Worm (Caenorhabditis elegans): ENCODE measurements around the gene F58F9.9.

F58F9.9 gene

ce11 chrIV:6219429-6219828, 20.7 kb upstream of the F58F9.9 start, which contains the start of gene C49A9.4:
Gene C49A9.4 (plus strand): TSS chrIV:6219693.
- no peak for TF ChIP-seq cog-1 (tag; optimal IDR thresholded peaks at IDR 0.05)
- no peak for TF ChIP-seq ztf-29 (GFP tag; IDR thresholded peaks at IDR 0.05)
- no peak for TF ChIP-seq T22C8.4 (GFP tag; IDR thresholded peaks at IDR 0.05)
- TF ChIP-seq med-1 (GFP tag; optimal IDR thresholded peaks at IDR 0.05; ENCODE audit: insufficient read depth): no peak
- no peak for TF ChIP-seq flt-1 (GFP tag; IDR thresholded peaks at IDR 0.05)
- TF ChIP-seq klf-2 (GFP tag; conservative IDR thresholded peaks at IDR 0.05): no peak
- TF ChIP-seq tab-1 (GFP tag; IDR thresholded peaks at IDR 0.05): no peak
- no peak for TF ChIP-seq ref-1 (GFP tag; conservative IDR thresholded peaks at IDR 0.05)
- TF ChIP-seq ztf-23 (GFP tag; IDR thresholded peaks at IDR 0.05): no peak

- TF ChIP-seq klf-2 (GFP tag; conservative IDR thresholded peaks at IDR 0.05): no peak
- TF ChIP-seq ref-1 (GFP tag; conservative IDR thresholded peaks at IDR 0.05): no peak
- TF ChIP-seq ztf-23 (GFP tag; IDR thresholded peaks at IDR 0.05): no peak
- TF ChIP-seq T22C8.4 (GFP tag; IDR thresholded peaks at IDR 0.05): no peak
- no peak for TF ChIP-seq flt-1 (GFP tag; IDR thresholded peaks at IDR 0.05)
- TF ChIP-seq med-1 (GFP tag; optimal IDR thresholded peaks at IDR 0.05; ENCODE audit: insufficient read depth): no peak
- no peak for TF ChIP-seq tab-1 (GFP tag; IDR thresholded peaks at IDR 0.05)
- TF ChIP-seq cog-1 (tag; optimal IDR thresholded peaks at IDR 0.05): no peak
- TF ChIP-seq ztf-29 (GFP tag; IDR thresholded peaks at IDR 0.05): no peak
Measured at ce11 chrIV:6221878-6222277, 18.2 kb upstream of the F58F9.9 start, which contains the start of gene C49A9.3. Gene C49A9.3 (plus strand): TSS chrIV:6222089.

ce11 chrIV:6225143-6225542, 14.9 kb upstream of the F58F9.9 start, which contains the start of gene C49A9.2:
Gene C49A9.2 (plus strand): TSS chrIV:6225443.
- TF ChIP-seq tab-1 (GFP tag; IDR thresholded peaks at IDR 0.05) (no peak), T22C8.4 (GFP tag; IDR thresholded peaks at IDR 0.05) (no peak), ztf-29 (GFP tag; IDR thresholded peaks at IDR 0.05) (no peak), med-1 (GFP tag; optimal IDR thresholded peaks at IDR 0.05; ENCODE audit: insufficient read depth) (no peak), klf-2 (GFP tag; conservative IDR thresholded peaks at IDR 0.05) (no peak), cog-1 (tag; optimal IDR thresholded peaks at IDR 0.05) (no peak), flt-1 (GFP tag; IDR thresholded peaks at IDR 0.05) (no peak), ztf-23 (GFP tag; IDR thresholded peaks at IDR 0.05) (no peak), ref-1 (GFP tag; conservative IDR thresholded peaks at IDR 0.05) (no peak)

- no peak for TF ChIP-seq flt-1 (GFP tag; IDR thresholded peaks at IDR 0.05)
- TF ChIP-seq tab-1 (GFP tag; IDR thresholded peaks at IDR 0.05): no peak
- TF ChIP-seq ztf-29 (GFP tag; IDR thresholded peaks at IDR 0.05): no peak
Measured at ce11 chrIV:6227974-6228373, 12.1 kb upstream of the F58F9.9 start, which contains the start of gene C49A9.1. Gene C49A9.1 (plus strand): TSS chrIV:6228190.

- no peak for TF ChIP-seq cog-1 (tag; optimal IDR thresholded peaks at IDR 0.05)
- no peak for TF ChIP-seq tab-1 (GFP tag; IDR thresholded peaks at IDR 0.05)
- TF ChIP-seq T22C8.4 (GFP tag; IDR thresholded peaks at IDR 0.05): no peak
- TF ChIP-seq ref-1 (GFP tag; conservative IDR thresholded peaks at IDR 0.05): no peak
- TF ChIP-seq klf-2 (GFP tag; conservative IDR thresholded peaks at IDR 0.05): no peak
- TF ChIP-seq med-1 (GFP tag; optimal IDR thresholded peaks at IDR 0.05; ENCODE audit: insufficient read depth): no peak
- no peak for TF ChIP-seq ztf-23 (GFP tag; IDR thresholded peaks at IDR 0.05)
- no peak for TF ChIP-seq flt-1 (GFP tag; IDR thresholded peaks at IDR 0.05)
- TF ChIP-seq ztf-29 (GFP tag; IDR thresholded peaks at IDR 0.05): no peak
Measured at ce11 chrIV:6230560-6231073, 9.5 kb upstream of the F58F9.9 start, which contains the start of gene F58F9.4. Gene F58F9.4 (plus strand): TSS chrIV:6231023.

ce11 chrIV:6232769-6233290, 7.3 kb upstream of the F58F9.9 start, which contains the start of gene F58F9.3:
Gene F58F9.3 (plus strand): TSS chrIV:6233240.
- no peak for TF ChIP-seq ref-1 (GFP tag; conservative IDR thresholded peaks at IDR 0.05)
- no peak for TF ChIP-seq T22C8.4 (GFP tag; IDR thresholded peaks at IDR 0.05)
- TF ChIP-seq flt-1 (GFP tag; IDR thresholded peaks at IDR 0.05): no peak
- no peak for TF ChIP-seq tab-1 (GFP tag; IDR thresholded peaks at IDR 0.05)
- no peak for TF ChIP-seq med-1 (GFP tag; optimal IDR thresholded peaks at IDR 0.05; ENCODE audit: insufficient read depth)

- TF ChIP-seq ref-1 (GFP tag; conservative IDR thresholded peaks at IDR 0.05): no peak
Measured at ce11 chrIV:6237508-6238227, 2.4 kb upstream of the F58F9.9 start, which contains the start of the genes F58F9.6 and F58F9.8. Gene F58F9.6 (minus strand): TSS chrIV:6237608. Gene F58F9.8 (plus strand): TSS chrIV:6238177.

- TF ChIP-seq ztf-23 (GFP tag; IDR thresholded peaks at IDR 0.05) (no peak), klf-2 (GFP tag; conservative IDR thresholded peaks at IDR 0.05) (no peak), ref-1 (GFP tag; conservative IDR thresholded peaks at IDR 0.05) (no peak), flt-1 (GFP tag; IDR thresholded peaks at IDR 0.05) (no peak), med-1 (GFP tag; optimal IDR thresholded peaks at IDR 0.05; ENCODE audit: insufficient read depth) (no peak), T22C8.4 (GFP tag; IDR thresholded peaks at IDR 0.05) (no peak), ztf-29 (GFP tag; IDR thresholded peaks at IDR 0.05) (no peak), cog-1 (tag; optimal IDR thresholded peaks at IDR 0.05) (no peak), tab-1 (GFP tag; IDR thresholded peaks at IDR 0.05) (no peak)
Measured at ce11 chrIV:6248486-6248885, 8.4 kb downstream of the F58F9.9 start, which contains the start of gene acox-3. Gene acox-3 (minus strand): TSS chrIV:6248492.

- TF ChIP-seq flt-1 (GFP tag; IDR thresholded peaks at IDR 0.05) (no peak), ztf-23 (GFP tag; IDR thresholded peaks at IDR 0.05) (no peak), T22C8.4 (GFP tag; IDR thresholded peaks at IDR 0.05) (no peak), klf-2 (GFP tag; conservative IDR thresholded peaks at IDR 0.05) (no peak), ztf-29 (GFP tag; IDR thresholded peaks at IDR 0.05) (no peak), cog-1 (tag; optimal IDR thresholded peaks at IDR 0.05) (no peak), ref-1 (GFP tag; conservative IDR thresholded peaks at IDR 0.05) (no peak), med-1 (GFP tag; optimal IDR thresholded peaks at IDR 0.05; ENCODE audit: insufficient read depth) (no peak), tab-1 (GFP tag; IDR thresholded peaks at IDR 0.05) (no peak)
Measured at ce11 chrIV:6249591-6249990, 9.5 kb downstream of the F58F9.9 start, which contains the start of gene F58F9.1. Gene F58F9.1 (plus strand): TSS chrIV:6249841.

Measured in whole organism, midembryonic.